Fruit fly (Drosophila melanogaster): ENCODE measurements around the gene crp.

crp gene

dm6 chr2L:16287602-16288392 is at the start of gene crp, which contains the start of gene pkaap:
TSS of gene crp (minus strand) at chr2L:16287730.
TSS of gene pkaap (plus strand) at chr2L:16288290.
- TF ChIP-seq Vsx2 (GFP tag; optimal IDR thresholded peaks at IDR 0.05; ENCODE audit: partially characterized antibody) (peak; percentile 98), sv (GFP tag; optimal IDR thresholded peaks at IDR 0.05) (peak; percentile 93), jim (GFP tag; optimal IDR thresholded peaks at IDR 0.05) (peak; percentile 90), lola (GFP tag; optimal IDR thresholded peaks at IDR 0.05) (no peak), Myc (optimal IDR thresholded peaks at IDR 0.05) (peak; percentile 86), Rel (GFP tag; optimal IDR thresholded peaks at IDR 0.05) (peak; percentile 51), Rel (tag; optimal IDR thresholded peaks at IDR 0.05) (peak; percentile 47), Hr83 (GFP tag; optimal IDR thresholded peaks at IDR 0.05; ENCODE audit: poor library complexity, severe bottlenecking) (peak; percentile 97), br (GFP tag; optimal IDR thresholded peaks at IDR 0.05) (peak; percentile 76), tai (GFP tag; optimal IDR thresholded peaks at IDR 0.05) (peak; percentile 97), Jra (GFP tag; optimal IDR thresholded peaks at IDR 0.05) (peak; percentile 85), usp (GFP tag; optimal IDR thresholded peaks at IDR 0.05) (no peak), CG9705 (GFP tag; optimal IDR thresholded peaks at IDR 0.05) (peak; percentile 58), foxo (GFP tag; optimal IDR thresholded peaks at IDR 0.05) (peak; percentile 66 to 88), woc (GFP tag; optimal IDR thresholded peaks at IDR 0.05) (peak; percentile 48), rgr (GFP tag; optimal IDR thresholded peaks at IDR 0.05) (peak; percentile 86), CG32264 (GFP tag; optimal IDR thresholded peaks at IDR 0.05) (peak; percentile 44), dl (GFP tag; optimal IDR thresholded peaks at IDR 0.05; ENCODE audit: insufficient read depth in 1 of 2, partially characterized antibody in 2 of 2) (peak in 1 of 2 experiments; percentile 62), Dif (GFP tag; optimal IDR thresholded peaks at IDR 0.05; ENCODE audit: partially characterized antibody) (peak; percentile 84), CrebA (GFP tag; optimal IDR thresholded peaks at IDR 0.05; ENCODE audit: borderline replicate concordance) (no peak), psq (GFP tag; optimal IDR thresholded peaks at IDR 0.05) (peak; percentile 34), Hnf4 (GFP tag; optimal IDR thresholded peaks at IDR 0.05) (peak; percentile 92), HLH106 (tag; optimal IDR thresholded peaks at IDR 0.05) (peak; percentile 64), h (GFP tag; optimal IDR thresholded peaks at IDR 0.05) (peak; percentile 86), Hr78 (GFP tag; optimal IDR thresholded peaks at IDR 0.05) (no peak), Mio (GFP tag; optimal IDR thresholded peaks at IDR 0.05) (peak; percentile 53), brk (GFP tag; optimal IDR thresholded peaks at IDR 0.05) (peak; percentile 80), Dfd (GFP tag; optimal IDR thresholded peaks at IDR 0.05) (no peak), pan (optimal IDR thresholded peaks at IDR 0.05) (no peak), Sp1 (GFP tag; optimal IDR thresholded peaks at IDR 0.05) (peak; percentile 61), GATAd (GFP tag; optimal IDR thresholded peaks at IDR 0.05) (peak; percentile 64), dmrt93B (GFP tag; optimal IDR thresholded peaks at IDR 0.05) (peak; percentile 42), N (GFP tag; optimal IDR thresholded peaks at IDR 0.05) (no peak), sage (GFP tag; optimal IDR thresholded peaks at IDR 0.05) (peak; percentile 63), OdsH (GFP tag; optimal IDR thresholded peaks at IDR 0.05) (peak; percentile 74), fru (GFP tag; optimal IDR thresholded peaks at IDR 0.05) (peak; percentile 73), dsf (GFP tag; optimal IDR thresholded peaks at IDR 0.05; ENCODE audit: borderline replicate concordance) (peak; percentile 73), Abd-B (GFP tag; optimal IDR thresholded peaks at IDR 0.05) (no peak), ey (GFP tag; optimal IDR thresholded peaks at IDR 0.05) (peak; percentile 76)

dm6 chr2L:16329625-16330024 is 42.1 kb upstream of the crp start, which contains the start of gene CG4440:
TSS of gene CG4440 (plus strand) at chr2L:16329925.
- no peak for TF ChIP-seq dsf (GFP tag; optimal IDR thresholded peaks at IDR 0.05; ENCODE audit: borderline replicate concordance)
- no peak for TF ChIP-seq Vsx2 (GFP tag; optimal IDR thresholded peaks at IDR 0.05; ENCODE audit: partially characterized antibody)

Measured in whole organism, wandering third instar larva.